Fruit fly (Drosophila melanogaster): Measurements from ENCODE around the gene Pgant4.

The Pgant4 gene

dm6 chr2L:3478034-3478880, 5.9 kb downstream of the Pgant4 start, which contains the start of gene Thor (continued):
- TF ChIP-seq Hand (GFP tag; optimal IDR thresholded peaks at IDR 0.05) (peak; percentile 71), CG7556 (GFP tag; optimal IDR thresholded peaks at IDR 0.05) (peak; percentile 59), dm (GFP tag; optimal IDR thresholded peaks at IDR 0.05) (peak; percentile 56), CG12299 (tag; optimal IDR thresholded peaks at IDR 0.05) (peak; percentile 28), pfk (GFP tag; optimal IDR thresholded peaks at IDR 0.05) (peak; percentile 29), hkb (optimal IDR thresholded peaks at IDR 0.05) (no peak), hkb (GFP tag; IDR thresholded peaks at IDR 0.05) (peak; percentile 71), Tbp (GFP tag; optimal IDR thresholded peaks at IDR 0.05) (no peak), CG8478 (optimal IDR thresholded peaks at IDR 0.05) (no peak), CG16779 (GFP tag; IDR thresholded peaks at IDR 0.05) (peak; percentile 82), dmrt11E (tag; optimal IDR thresholded peaks at IDR 0.05) (peak; percentile 9), ap (GFP tag; IDR thresholded peaks at IDR 0.05) (peak; percentile 55), CG9437 (GFP tag; optimal IDR thresholded peaks at IDR 0.05) (no peak), z (GFP tag; IDR thresholded peaks at IDR 0.05) (peak; percentile 54; the same call in 2 of the 3 replicates), Ada2b (GFP tag; IDR thresholded peaks at IDR 0.05) (peak; percentile 44), yki (optimal IDR thresholded peaks at IDR 0.05) (peak; percentile 89), bigmax (GFP tag; optimal IDR thresholded peaks at IDR 0.05) (peak; percentile 44), CG31224 (GFP tag; IDR thresholded peaks at IDR 0.05) (peak; percentile 55; the same call in 1 of the 2 replicates), scrt (GFP tag; optimal IDR thresholded peaks at IDR 0.05) (peak; percentile 48), CG11723 (GFP tag; optimal IDR thresholded peaks at IDR 0.05) (peak; percentile 50), CG1529 (GFP tag; optimal IDR thresholded peaks at IDR 0.05) (peak; percentile 19), ems (GFP tag; optimal IDR thresholded peaks at IDR 0.05) (peak; percentile 27), Lhr (GFP tag; optimal IDR thresholded peaks at IDR 0.05) (peak; percentile 12), CG2202 (tag; optimal IDR thresholded peaks at IDR 0.05) (peak; percentile 54), MTF-1 (GFP tag; optimal IDR thresholded peaks at IDR 0.05; ENCODE audit: borderline replicate concordance) (peak; percentile 86), MESR4 (GFP tag; optimal IDR thresholded peaks at IDR 0.05) (peak; percentile 41), CG18619 (GFP tag; optimal IDR thresholded peaks at IDR 0.05) (peak; percentile 67), vfl (GFP tag; optimal IDR thresholded peaks at IDR 0.05) (peak; percentile 59), ham (GFP tag; IDR thresholded peaks at IDR 0.05) (no peak; the same call in 1 of the 2 replicates), CG9797 (GFP tag; optimal IDR thresholded peaks at IDR 0.05) (no peak), CG10462 (GFP tag; optimal IDR thresholded peaks at IDR 0.05) (peak; percentile 43), toy (GFP tag; IDR thresholded peaks at IDR 0.05) (peak; percentile 61; the same call in 1 of the 2 replicates), CG10431 (GFP tag; optimal IDR thresholded peaks at IDR 0.05) (peak; percentile 84), CG15011 (GFP tag; optimal IDR thresholded peaks at IDR 0.05) (peak; percentile 57), crol (GFP tag; IDR thresholded peaks at IDR 0.05) (peak; percentile 57), gcm2 (GFP tag; optimal IDR thresholded peaks at IDR 0.05) (peak; percentile 71), GATAe (GFP tag; conservative IDR thresholded peaks at IDR 0.05) (no peak), Bgb (GFP tag; IDR thresholded peaks at IDR 0.05; ENCODE audit: partially characterized antibody) (peak; percentile 75), Eip74EF (GFP tag; optimal IDR thresholded peaks at IDR 0.05) (peak in 1 of 2 experiments; percentile 45), CG3163 (GFP tag; optimal IDR thresholded peaks at IDR 0.05) (peak; percentile 73), BtbVII (GFP tag; optimal IDR thresholded peaks at IDR 0.05) (peak; percentile 81), CG17361 (GFP tag; IDR thresholded peaks at IDR 0.05) (0 out of 3 replicates have a peak, but pooled peaks have one; percentile 24), zfh1 (GFP tag; IDR thresholded peaks at IDR 0.05) (peak; percentile 80), CG12659 (GFP tag; optimal IDR thresholded peaks at IDR 0.05) (peak; percentile 74), CG13296 (GFP tag; optimal IDR thresholded peaks at IDR 0.05) (peak; percentile 49), Optix (GFP tag; IDR thresholded peaks at IDR 0.05) (0 out of 3 replicates have a peak, but pooled peaks have one; percentile 36), salm (tag; optimal IDR thresholded peaks at IDR 0.05) (peak; percentile 20), CG17612 (GFP tag; IDR thresholded peaks at IDR 0.05) (no peak), her (GFP tag; optimal IDR thresholded peaks at IDR 0.05) (peak; percentile 87)
